Worm (Caenorhabditis elegans) whole organism, L1 larva: ENCODE results near the gene utp-20.

Experiments used
- aly-2 ChIP-seq: fragments of 150-350 bp; optimal IDR thresholded peaks from 2 replicates; lab custom pipeline; 2014; ENCODE audit warnings: missing biosample characterization, missing genetic modification characterization
- ama-1 ChIP-seq: fragments of 150-350 bp; optimal IDR thresholded peaks from 2 replicates; lab custom pipeline; 2014
- fkh-10 ChIP-seq: sonication (generic microtip); optimal IDR thresholded peaks from 2 replicates; lab custom pipeline; 2017; ENCODE audit warnings: missing biosample characterization, missing genetic modification reagents, missing genetic modification characterization
- jun-1 ChIP-seq: fragments of 150-350 bp; optimal IDR thresholded peaks from 2 replicates; lab custom pipeline; 2014; ENCODE audit warnings: missing biosample characterization, missing genetic modification reagents, missing genetic modification characterization
- pqm-1 ChIP-seq: sonication (generic microtip); optimal IDR thresholded peaks from 3 replicates; lab custom pipeline; 2017; ENCODE audit warnings: missing biosample characterization, missing genetic modification characterization
- snpc-4 ChIP-seq: fragments of 150-350 bp; optimal IDR thresholded peaks from 2 replicates; lab custom pipeline; 2014; ENCODE audit warnings: missing biosample characterization, missing genetic modification characterization
- ztf-4 ChIP-seq: fragments of 150-350 bp; optimal IDR thresholded peaks from 2 replicates; lab custom pipeline; 2014; ENCODE audit warnings: missing biosample characterization, missing genetic modification characterization

DNA sequence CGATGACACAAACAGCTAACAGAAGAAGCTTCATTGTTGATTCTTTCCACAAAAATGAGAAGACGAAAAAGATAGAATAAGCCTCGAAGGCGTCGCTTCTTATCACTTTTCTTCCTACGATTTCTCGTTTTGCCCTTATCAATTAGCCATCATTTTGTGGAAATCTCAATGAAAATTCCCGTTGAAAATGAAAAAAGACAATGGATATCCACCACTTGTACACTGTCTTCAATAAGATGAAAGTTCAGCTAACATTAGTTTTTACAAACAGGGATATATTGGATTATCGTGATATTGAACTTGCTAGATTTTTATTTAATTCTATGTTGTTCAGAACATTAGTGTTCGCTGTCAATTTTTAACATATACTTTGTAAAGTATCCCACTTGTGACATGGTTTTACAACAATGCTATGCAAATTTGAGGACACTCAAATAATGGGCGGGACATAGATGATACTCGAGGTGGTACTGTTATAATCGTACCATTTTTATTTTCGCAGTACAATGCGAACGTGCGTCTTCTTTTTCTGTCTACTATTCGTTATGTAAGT, 30.5 kb downstream of the utp-20 start, which contains the start of the genes F18C5.5 and F18C5.9:
- TF ChIP-seq fkh-10 (GFP tag; lab: Kevin White, UChicago), result no peak
- no peak for TF ChIP-seq ama-1
- TF ChIP-seq aly-2 (tag; lab: Kevin White, UChicago), result no peak
- TF ChIP-seq pqm-1 (tag; lab: Kevin White, UChicago), result no peak
- TF ChIP-seq ztf-4 (tag; lab: Kevin White, UChicago), result no peak
- TF ChIP-seq jun-1 (tag; lab: Kevin White, UChicago), result no peak
- no peak for TF ChIP-seq snpc-4 (tag; lab: Kevin White, UChicago)
